Fruit fly (Drosophila melanogaster) whole organism, embryonic: ENCODE results near the gene lobo.

ENCODE experiments used
- CG10979 ChIP-seq: fragments of 200-800 bp; sonication (Bioruptor generic); optimal IDR thresholded peaks from 2 replicates; lab custom pipeline; 2018; ENCODE audit warnings: missing biosample characterization, mild to moderate bottlenecking, missing genetic modification characterization, moderate library complexity
- CG11398 ChIP-seq: fragments of 200-800 bp; sonication (Bioruptor generic); optimal IDR thresholded peaks from 2 replicates; lab custom pipeline; 2016; ENCODE audit warnings: missing biosample characterization, missing genetic modification characterization
- CG12155 ChIP-seq: fragments of 200-800 bp; sonication (Bioruptor generic); optimal IDR thresholded peaks from 3 replicates; lab custom pipeline; 2016; ENCODE audit warnings: missing biosample characterization, missing genetic modification characterization
- CG12219 ChIP-seq: fragments of 200-800 bp; sonication (Bioruptor generic); optimal IDR thresholded peaks from 3 replicates; lab custom pipeline; 2018; ENCODE audit warnings: missing biosample characterization, mild to moderate bottlenecking, missing genetic modification characterization
- CG12659 ChIP-seq: fragments of 200-800 bp; sonication (Bioruptor generic); optimal IDR thresholded peaks from 3 replicates; lab custom pipeline; 2017; ENCODE audit warnings: mild to moderate bottlenecking, missing biosample characterization, missing genetic modification reagents, missing genetic modification characterization
- CG13424 ChIP-seq: fragments of 200-800 bp; sonication (Bioruptor generic); optimal IDR thresholded peaks from 2 replicates; lab custom pipeline; 2019; ENCODE audit warnings: missing biosample characterization, mild to moderate bottlenecking, missing genetic modification characterization, moderate library complexity
- CG15011 ChIP-seq: fragments of 200-800 bp; sonication (Bioruptor generic); optimal IDR thresholded peaks from 3 replicates; lab custom pipeline; 2018; ENCODE audit warnings: missing biosample characterization, mild to moderate bottlenecking, missing genetic modification characterization
- CG15696 ChIP-seq: fragments of 200-800 bp; sonication (Bioruptor generic); optimal IDR thresholded peaks from 2 replicates; lab custom pipeline; 2019; ENCODE audit warnings: missing biosample characterization, mild to moderate bottlenecking, missing genetic modification characterization, moderate library complexity
- CG1603 ChIP-seq: fragments of 200-800 bp; sonication (Bioruptor generic); optimal IDR thresholded peaks from 2 replicates; lab custom pipeline; 2019; ENCODE audit warnings: missing biosample characterization, mild to moderate bottlenecking, missing genetic modification characterization, moderate library complexity
- CG1647 ChIP-seq: fragments of 200-800 bp; sonication (Bioruptor generic); optimal IDR thresholded peaks from 3 replicates; lab custom pipeline; 2016; ENCODE audit warnings: missing biosample characterization, missing genetic modification characterization
- CG17361 ChIP-seq: fragments of 200-800 bp; sonication (Bioruptor generic); IDR thresholded peaks from 3 replicates; pipeline ENCODE4 v1.3.6; 2022; ENCODE audit warnings: missing biosample characterization, missing genetic modification characterization
- CG18262 ChIP-seq: fragments of 200-800 bp; optimal IDR thresholded peaks from 3 replicates; lab custom pipeline; 2019; ENCODE audit warnings: missing biosample characterization, mild to moderate bottlenecking, missing genetic modification characterization, moderate library complexity
- CG2199 ChIP-seq: fragments of 200-800 bp; sonication (Bioruptor generic); IDR thresholded peaks from 3 replicates; pipeline ENCODE4 v1.3.6; 2022; ENCODE audit warnings: missing biosample characterization, missing genetic modification characterization
- CG2678 ChIP-seq: fragments of 200-800 bp; sonication (Bioruptor generic); optimal IDR thresholded peaks from 3 replicates; lab custom pipeline; 2019; ENCODE audit warnings: missing biosample characterization, mild to moderate bottlenecking, missing genetic modification characterization, moderate library complexity
- CG2712 ChIP-seq: fragments of 200-800 bp; optimal IDR thresholded peaks from 3 replicates; lab custom pipeline; 2019; ENCODE audit warnings: missing biosample characterization, mild to moderate bottlenecking, missing genetic modification characterization, moderate library complexity
- CG30403 ChIP-seq: fragments of 200-800 bp; sonication (Bioruptor generic); optimal IDR thresholded peaks from 3 replicates; lab custom pipeline; 2016; ENCODE audit warnings: missing biosample characterization, missing genetic modification characterization
- CG3281 ChIP-seq: fragments of 200-800 bp; sonication (Bioruptor generic); optimal IDR thresholded peaks from 3 replicates; lab custom pipeline; 2017; ENCODE audit warnings: missing biosample characterization, mild to moderate bottlenecking, missing genetic modification characterization
- CG34422 ChIP-seq: fragments of 200-800 bp; sonication (Bioruptor generic); IDR thresholded peaks from 3 replicates; pipeline ENCODE4 v1.3.6; 2022; ENCODE audit warnings: missing biosample characterization, missing genetic modification characterization
- CG3726 ChIP-seq: fragments of 200-800 bp; sonication (Bioruptor generic); IDR thresholded peaks from 3 replicates; pipeline ENCODE4, ENCODE4 v1.3.6; 2022; ENCODE audit warnings: missing biosample characterization, missing genetic modification characterization
- CG7556 ChIP-seq: fragments of 200-800 bp; sonication (Bioruptor generic); optimal IDR thresholded peaks from 2 replicates; lab custom pipeline; 2017; ENCODE audit warnings: missing biosample characterization, mild to moderate bottlenecking, missing genetic modification characterization
- CG7839 ChIP-seq: fragments of 200-800 bp; sonication (Bioruptor generic); optimal IDR thresholded peaks from 3 replicates; lab custom pipeline; 2018; ENCODE audit warnings: missing biosample characterization, mild to moderate bottlenecking, missing genetic modification characterization, moderate library complexity
- CG7928 ChIP-seq: fragments of 200-800 bp; sonication (Bioruptor generic); optimal IDR thresholded peaks from 2 replicates; lab custom pipeline; 2017; ENCODE audit warnings: missing biosample characterization, mild to moderate bottlenecking, missing genetic modification characterization
- CrebB ChIP-seq: fragments of 200-800 bp; sonication (Bioruptor generic); optimal IDR thresholded peaks from 3 replicates; lab custom pipeline; 2018; ENCODE audit warnings: missing biosample characterization, mild to moderate bottlenecking, missing genetic modification characterization
- D19A ChIP-seq: fragments of 200-800 bp; optimal IDR thresholded peaks from 3 replicates; lab custom pipeline; 2019; ENCODE audit warnings: missing biosample characterization, mild to moderate bottlenecking, missing genetic modification characterization, moderate library complexity
- Elba2 ChIP-seq: fragments of 200-800 bp; sonication (Bioruptor generic); optimal IDR thresholded peaks from 3 replicates; lab custom pipeline; 2016; ENCODE audit warnings: missing biosample characterization, missing genetic modification characterization
- Hey ChIP-seq: fragments of 200-800 bp; sonication (Bioruptor generic); optimal IDR thresholded peaks from 3 replicates; lab custom pipeline; 2018; ENCODE audit warnings: missing biosample characterization, mild to moderate bottlenecking, missing genetic modification characterization
- Hmr ChIP-seq: fragments of 200-800 bp; sonication (Bioruptor generic); optimal IDR thresholded peaks from 3 replicates; lab custom pipeline; 2017; ENCODE audit warnings: mild to moderate bottlenecking, missing biosample characterization, missing genetic modification reagents, missing genetic modification characterization
- Hr3 ChIP-seq: fragments of 200-800 bp; sonication (Bioruptor generic); optimal IDR thresholded peaks from 3 replicates; lab custom pipeline; 2016; ENCODE audit warnings: missing biosample characterization, missing genetic modification characterization
- Hr39 ChIP-seq: fragments of >200 bp; optimal IDR thresholded peaks from 2 replicates; lab custom pipeline; 2017
- Med ChIP-seq: fragments of 200-800 bp; sonication (Bioruptor generic); peaks from one replicate; lab custom pipeline; 2016; ENCODE audit warnings: missing biosample characterization, missing genetic modification characterization, mild to moderate bottlenecking, inconsistent platforms, moderate library complexity
- Ravus ChIP-seq: fragments of 200-800 bp; sonication (Bioruptor generic); IDR thresholded peaks from 2 replicates; pipeline ENCODE4 v1.3.6; 2022; ENCODE audit warnings: missing biosample characterization, missing genetic modification characterization
- Sox100B ChIP-seq: fragments of 200-800 bp; sonication (Bioruptor generic); optimal IDR thresholded peaks from 3 replicates; lab custom pipeline; 2018; ENCODE audit warnings: missing biosample characterization, mild to moderate bottlenecking, missing genetic modification characterization
- Taf1 ChIP-seq: fragments of 200-800 bp; sonication (Bioruptor generic); IDR thresholded peaks from 2 replicates; pipeline ENCODE4 v1.3.6; 2022; ENCODE audit warnings: missing biosample characterization, missing genetic modification characterization
- Xbp1 ChIP-seq: fragments of 200-800 bp; sonication (Bioruptor generic); optimal IDR thresholded peaks from 3 replicates; lab custom pipeline; 2016; ENCODE audit warnings: missing biosample characterization, mild to moderate bottlenecking, missing genetic modification characterization
- ash1 ChIP-seq: fragments of 200-800 bp; sonication (Bioruptor generic); optimal IDR thresholded peaks from 2 replicates; lab custom pipeline; 2018; ENCODE audit warnings: missing biosample characterization, mild to moderate bottlenecking, missing genetic modification characterization
- cg ChIP-seq: fragments of 200-800 bp; sonication (Bioruptor generic); optimal IDR thresholded peaks from 3 replicates; lab custom pipeline; 2019; ENCODE audit warnings: missing biosample characterization, mild to moderate bottlenecking, missing genetic modification characterization, moderate library complexity
- chinmo ChIP-seq: fragments of 200-800 bp; sonication (Bioruptor generic); IDR thresholded peaks from 4 replicates; pipeline ENCODE4 v1.3.6; 2022; ENCODE audit warnings: missing biosample characterization, missing genetic modification characterization; ENCODE audit not compliant: partially characterized antibody
- crol ChIP-seq: fragments of 200-800 bp; sonication (Bioruptor generic); IDR thresholded peaks from 2 replicates; pipeline ENCODE4 v1.3.6; 2022; ENCODE audit warnings: missing biosample characterization, missing genetic modification characterization
- dmrt99B ChIP-seq: fragments of 200-800 bp; sonication (Bioruptor generic); optimal IDR thresholded peaks from 2 replicates; lab custom pipeline; 2018; ENCODE audit warnings: missing biosample characterization, mild to moderate bottlenecking, missing genetic modification characterization, moderate library complexity
- fru ChIP-seq: fragments of >200 bp; optimal IDR thresholded peaks from 2 replicates; lab custom pipeline; 2017
- grau ChIP-seq: fragments of 200-800 bp; optimal IDR thresholded peaks from 3 replicates; lab custom pipeline; 2019; ENCODE audit warnings: missing biosample characterization, mild to moderate bottlenecking, missing genetic modification characterization, moderate library complexity
- gsb ChIP-seq: fragments of 200-800 bp; sonication (Bioruptor generic); IDR thresholded peaks from 2 replicates; pipeline ENCODE4 v1.3.6; 2022; ENCODE audit warnings: missing biosample characterization, missing genetic modification characterization
- lola ChIP-seq, 3 experiments: fragments of >200 bp in 2 of 3; fragments of 200-800 bp in 1 of 3; sonication (Bioruptor generic) in 1 of 3; optimal IDR thresholded peaks; 2 replicates each; lab custom pipeline; 2017 to 2019; ENCODE audit warnings: missing biosample characterization in 3 of 3, missing genetic modification characterization in 3 of 3, mild to moderate bottlenecking in 1 of 3, moderate library complexity in 1 of 3
- nerfin-1 ChIP-seq: fragments of 200-800 bp; sonication (Bioruptor generic); optimal IDR thresholded peaks from 3 replicates; lab custom pipeline; 2019; ENCODE audit warnings: missing biosample characterization, mild to moderate bottlenecking, missing genetic modification characterization, moderate library complexity
- onecut ChIP-seq: fragments of 200-800 bp; sonication (Bioruptor generic); IDR thresholded peaks from 2 replicates; pipeline ENCODE4 v1.3.6; 2022; ENCODE audit warnings: missing biosample characterization, missing genetic modification characterization
- phol ChIP-seq: fragments of 200-800 bp; sonication (Bioruptor generic); optimal IDR thresholded peaks from 3 replicates; lab custom pipeline; 2018; ENCODE audit warnings: missing biosample characterization, mild to moderate bottlenecking, missing genetic modification characterization, moderate library complexity
- pnt ChIP-seq: fragments of 200-800 bp; sonication (Bioruptor generic); optimal IDR thresholded peaks from 3 replicates; lab custom pipeline; 2016; ENCODE audit warnings: missing biosample characterization, missing genetic modification characterization
- sens ChIP-seq: fragments of 200-800 bp; sonication (Bioruptor generic); peaks from one replicate; lab custom pipeline; 2016; ENCODE audit warnings: missing biosample characterization, missing genetic modification characterization
- tup ChIP-seq: fragments of 200-800 bp; sonication (Bioruptor generic); optimal IDR thresholded peaks from 2 replicates; lab custom pipeline; 2016; ENCODE audit warnings: missing biosample characterization, mild to moderate bottlenecking, missing genetic modification characterization, moderate library complexity
- wor ChIP-seq: fragments of 200-800 bp; sonication (Bioruptor generic); IDR thresholded peaks from 2 replicates; pipeline ENCODE4 v1.3.6; 2022; ENCODE audit warnings: missing biosample characterization, missing genetic modification characterization

Gene lobo

dm6 chr3R:25167407-25168191 lies 26.0 kb downstream of the lobo start:
- TF ChIP-seq CG17361 (0 out of 3 replicates have a peak, but pooled peaks have one; percentile 33), ash1 (GFP tag; lab: Kevin White, UChicago) (no peak), Xbp1 (GFP tag; lab: Kevin White, UChicago) (no peak), CG18262 (tag; lab: Kevin White, UChicago) (peak; percentile 33), cg (GFP tag; lab: Kevin White, UChicago) (peak; percentile 67), Sox100B (GFP tag; lab: Kevin White, UChicago) (peak; percentile 8), phol (tag; lab: Kevin White, UChicago) (peak; percentile 14), Taf1 (GFP tag; lab: Robert Waterston, UW) (no peak), lola (GFP tag; optimal IDR thresholded peaks at IDR 0.05; lab: Kevin White, UChicago) (peak in 1 of 3 experiments; percentile 0), pnt (no peak), CG2678 (tag; lab: Kevin White, UChicago) (peak; percentile 58), Hmr (GFP tag; lab: Kevin White, UChicago) (peak; percentile 29), CG3726 (no peak), CG11398 (GFP tag; lab: Kevin White, UChicago) (no peak), gsb (GFP tag; lab: Robert Waterston, UW) (no peak), Ravus (GFP tag; lab: Robert Waterston, UW) (no peak), CG7928 (GFP tag; lab: Kevin White, UChicago) (no peak), CG15696 (tag; lab: Kevin White, UChicago) (no peak), CG3281 (GFP tag; lab: Kevin White, UChicago) (peak; percentile 4), Hr3 (GFP tag; lab: Kevin White, UChicago) (no peak), Elba2 (GFP tag; lab: Kevin White, UChicago) (no peak), D19A (tag; lab: Kevin White, UChicago) (no peak), CG1647 (GFP tag; lab: Kevin White, UChicago) (no peak), Hr39 (lab: Kevin White, UChicago) (peak; percentile 21), CG2712 (no peak), crol (GFP tag; lab: Robert Waterston, UW) (peak; percentile 28; the same call in 1 of the 2 replicates), Med (GFP tag; lab: Kevin White, UChicago) (peak; percentile 31), dmrt99B (tag; lab: Kevin White, UChicago) (peak; percentile 45), sens (GFP tag; lab: Kevin White, UChicago) (peak; percentile 82), CG15011 (GFP tag; lab: Kevin White, UChicago) (no peak), CG7556 (GFP tag; lab: Kevin White, UChicago) (peak; percentile 42), CG12659 (GFP tag; lab: Kevin White, UChicago) (peak; percentile 16), CG10979 (tag; lab: Kevin White, UChicago) (peak; percentile 17), CG13424 (tag; lab: Kevin White, UChicago) (peak; percentile 16), tup (GFP tag; lab: Kevin White, UChicago) (no peak), CG12155 (no peak), CG7839 (tag; lab: Kevin White, UChicago) (peak; percentile 43), CG12219 (GFP tag; lab: Kevin White, UChicago) (no peak), CG2199 (GFP tag; lab: Robert Waterston, UW) (0 out of 3 replicates have a peak, but pooled peaks have one; percentile 34), chinmo (GFP tag; lab: Robert Waterston, UW) (0 out of 4 replicates have a peak, but pooled peaks have one; percentile 32), CG30403 (GFP tag; lab: Kevin White, UChicago) (peak; percentile 17), wor (GFP tag; lab: Robert Waterston, UW) (no peak), CG1603 (tag; lab: Kevin White, UChicago) (no peak), grau (peak; percentile 26), Hey (tag; lab: Kevin White, UChicago) (peak; percentile 63), CG34422 (no peak), onecut (GFP tag; lab: Robert Waterston, UW) (peak; percentile 32; the same call in 1 of the 2 replicates), fru (lab: Kevin White, UChicago) (no peak), CrebB (tag; lab: Kevin White, UChicago) (no peak), nerfin-1 (tag; lab: Kevin White, UChicago) (no peak)
